Worm (Caenorhabditis elegans): ENCODE measurements around the gene srr-2.

DNA sequence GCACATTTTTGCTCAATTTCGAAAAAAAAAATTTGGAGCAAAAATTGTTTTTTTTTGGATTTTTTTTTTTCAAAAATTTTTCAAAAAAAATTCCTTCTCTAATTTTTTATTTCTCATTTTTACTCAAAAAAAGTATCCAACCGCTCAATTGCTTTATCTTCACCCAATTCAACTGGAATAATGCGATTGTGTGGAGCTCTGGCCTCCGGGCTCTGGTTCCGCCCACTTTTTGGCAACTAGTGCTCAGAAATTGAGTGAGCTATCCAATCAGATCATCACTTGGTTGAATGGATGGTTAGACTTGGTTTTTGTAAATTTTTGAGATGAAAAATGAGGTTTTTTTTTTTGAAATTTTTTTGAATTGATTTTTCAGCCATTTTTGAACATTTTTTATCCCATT is 38.1 kb downstream of the srr-2 start:
- TF ChIP-seq elt-1 (tag; optimal IDR thresholded peaks at IDR 0.05) (no peak), ceh-82 (tag; optimal IDR thresholded peaks at IDR 0.05) (no peak), unc-62 (GFP tag; optimal IDR thresholded peaks at IDR 0.05) (no peak)
